Fruit fly (Drosophila melanogaster): ENCODE measurements around the gene lmgB.

lmgB gene

DNA sequence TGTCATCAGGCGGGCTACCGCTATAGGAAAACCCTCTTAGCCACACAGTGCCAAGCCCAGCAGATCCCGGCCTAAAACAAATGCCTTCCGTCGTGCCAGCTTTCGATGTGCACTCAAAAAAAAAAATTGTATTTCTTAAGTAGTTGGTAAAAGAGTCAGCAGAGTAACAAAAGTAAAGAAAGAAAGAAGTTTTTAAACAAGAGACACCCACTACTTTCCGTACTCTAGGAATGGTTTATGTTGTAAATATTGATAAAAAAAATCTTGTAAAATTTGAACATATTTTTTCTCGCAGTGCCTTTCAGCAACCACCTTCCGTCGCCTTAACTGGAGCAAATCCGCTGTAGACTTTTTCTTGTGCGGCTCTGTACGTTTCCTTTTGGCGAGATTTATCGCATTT is 44.5 kb upstream of the lmgB start (continued):
- TF ChIP-seq CG15601 (tag; optimal IDR thresholded peaks at IDR 0.05) = peak; percentile 17
- TF ChIP-seq CG2120 (GFP tag; optimal IDR thresholded peaks at IDR 0.05) = peak; percentile 64
- peak; percentile 4 for TF ChIP-seq chn (GFP tag; optimal IDR thresholded peaks at IDR 0.05)
- peak; percentile 21 for TF ChIP-seq CG18619 (GFP tag; optimal IDR thresholded peaks at IDR 0.05)
- no peak for TF ChIP-seq CG31388 (GFP tag; optimal IDR thresholded peaks at IDR 0.05)
- TF ChIP-seq kni (GFP tag; optimal IDR thresholded peaks at IDR 0.05) = no peak
- peak; percentile 19 for TF ChIP-seq tup (GFP tag; optimal IDR thresholded peaks at IDR 0.05)
- TF ChIP-seq tio (GFP tag; optimal IDR thresholded peaks at IDR 0.05) = peak; percentile 14
- peak; percentile 2 for TF ChIP-seq CG7786 (GFP tag; optimal IDR thresholded peaks at IDR 0.05)
- TF ChIP-seq CG6683 (GFP tag; optimal IDR thresholded peaks at IDR 0.05) = peak; percentile 9
- no peak for TF ChIP-seq ap (GFP tag; IDR thresholded peaks at IDR 0.05)
- peak; percentile 23 for TF ChIP-seq Atf-2 (GFP tag; optimal IDR thresholded peaks at IDR 0.05)
- TF ChIP-seq Rx (GFP tag; IDR thresholded peaks at IDR 0.05) = no peak
- TF ChIP-seq CG2678 (tag; optimal IDR thresholded peaks at IDR 0.05) = peak; percentile 66
- TF ChIP-seq kah (GFP tag; optimal IDR thresholded peaks at IDR 0.05) = no peak
- no peak for TF ChIP-seq CG1603 (tag; optimal IDR thresholded peaks at IDR 0.05)
- TF ChIP-seq HLHmδ (GFP tag; optimal IDR thresholded peaks at IDR 0.05) = no peak
- peak; percentile 45 for TF ChIP-seq lmd (GFP tag; IDR thresholded peaks at IDR 0.05)
- TF ChIP-seq CG10147 (GFP tag; optimal IDR thresholded peaks at IDR 0.05) = no peak
- peak; percentile 11 for TF ChIP-seq CG2875 (GFP tag; optimal IDR thresholded peaks at IDR 0.05)
- peak; percentile 40 for TF ChIP-seq CG14710 (tag; optimal IDR thresholded peaks at IDR 0.05)
- TF ChIP-seq B-H1 (GFP tag; IDR thresholded peaks at IDR 0.05) = no peak
- no peak for TF ChIP-seq Sin3A (optimal IDR thresholded peaks at IDR 0.05)
- no peak for TF ChIP-seq Sry-δ (GFP tag; optimal IDR thresholded peaks at IDR 0.05)
- peak; percentile 21 for TF ChIP-seq CG1233 (GFP tag; optimal IDR thresholded peaks at IDR 0.05)
- no peak for TF ChIP-seq CG14014 (GFP tag; IDR thresholded peaks at IDR 0.05)
- no peak for TF ChIP-seq CG12236 (GFP tag; optimal IDR thresholded peaks at IDR 0.05)
- TF ChIP-seq gce (GFP tag; IDR thresholded peaks at IDR 0.05) = no peak
- no peak for TF ChIP-seq bbx (GFP tag; IDR thresholded peaks at IDR 0.05; ENCODE audit: partially characterized antibody)
- no peak for TF ChIP-seq nerfin-1 (tag; optimal IDR thresholded peaks at IDR 0.05)
- peak; percentile 71 for TF ChIP-seq CG11504 (tag; optimal IDR thresholded peaks at IDR 0.05)
- TF ChIP-seq CG10462 (GFP tag; optimal IDR thresholded peaks at IDR 0.05) = no peak
- no peak for TF ChIP-seq toy (GFP tag; IDR thresholded peaks at IDR 0.05)
- TF ChIP-seq pan (optimal IDR thresholded peaks at IDR 0.05) = no peak
- peak in 1 of 2 experiments; percentile 52 for TF ChIP-seq pan (GFP tag; optimal IDR thresholded peaks at IDR 0.05 in 1 of 2, IDR thresholded peaks at IDR 0.05 in 1 of 2)
- TF ChIP-seq CG16815 (GFP tag; optimal IDR thresholded peaks at IDR 0.05) = no peak
- no peak for TF ChIP-seq gsb (GFP tag; IDR thresholded peaks at IDR 0.05)
- no peak for TF ChIP-seq fd102C (GFP tag; optimal IDR thresholded peaks at IDR 0.05)
- TF ChIP-seq CG4707 (GFP tag; optimal IDR thresholded peaks at IDR 0.05) = no peak
- TF ChIP-seq CG8388 (GFP tag; optimal IDR thresholded peaks at IDR 0.05) = peak; percentile 52
- TF ChIP-seq Ptx1 (GFP tag; IDR thresholded peaks at IDR 0.05) = peak; percentile 46
- no peak for TF ChIP-seq lov (optimal IDR thresholded peaks at IDR 0.05)
- TF ChIP-seq lov (GFP tag; IDR thresholded peaks at IDR 0.05) = no peak
- TF ChIP-seq pros (GFP tag; optimal IDR thresholded peaks at IDR 0.05) = no peak
- peak; percentile 40; the same call in 1 of the 2 replicates for TF ChIP-seq CG17328 (GFP tag; IDR thresholded peaks at IDR 0.05)
- TF ChIP-seq vnd (GFP tag; IDR thresholded peaks at IDR 0.05; ENCODE audit: partially characterized antibody) = no peak
- peak; percentile 10 for TF ChIP-seq CG12155 (GFP tag; optimal IDR thresholded peaks at IDR 0.05)
- TF ChIP-seq CG9727 (GFP tag; optimal IDR thresholded peaks at IDR 0.05) = peak; percentile 41
- TF ChIP-seq CG17186 (GFP tag; optimal IDR thresholded peaks at IDR 0.05) = no peak
- no peak for TF ChIP-seq CG7963 (GFP tag; IDR thresholded peaks at IDR 0.05; ENCODE audit: partially characterized antibody)
- TF ChIP-seq Hr3 (GFP tag; optimal IDR thresholded peaks at IDR 0.05) = peak; percentile 15
- TF ChIP-seq CG43689 (GFP tag; IDR thresholded peaks at IDR 0.05) = no peak
